Fruit fly (Drosophila melanogaster): ENCODE results near the gene Sol1.

dm6 chr3R:12405134-12405533, 19.1 kb downstream of the Sol1 start:
- TF ChIP-seq CG14655 (GFP tag; optimal IDR thresholded peaks at IDR 0.05) (no peak), Pif1A (GFP tag; optimal IDR thresholded peaks at IDR 0.05) (no peak), fd96Ca (GFP tag; IDR thresholded peaks at IDR 0.05) (no peak), CG17806 (tag; optimal IDR thresholded peaks at IDR 0.05) (no peak), EcR (GFP tag; optimal IDR thresholded peaks at IDR 0.05) (no peak), Pif1B (GFP tag; optimal IDR thresholded peaks at IDR 0.05) (no peak), rn (GFP tag; IDR thresholded peaks at IDR 0.05) (no peak), CG8159 (tag; optimal IDR thresholded peaks at IDR 0.05) (no peak), Snoo (tag; optimal IDR thresholded peaks at IDR 0.05) (no peak), gl (tag; optimal IDR thresholded peaks at IDR 0.05) (no peak), CG12605 (GFP tag; IDR thresholded peaks at IDR 0.05) (no peak), CG15710 (tag; optimal IDR thresholded peaks at IDR 0.05) (no peak)
